Worm (Caenorhabditis elegans): Measurements from ENCODE around the gene ZK643.5.

DNA sequence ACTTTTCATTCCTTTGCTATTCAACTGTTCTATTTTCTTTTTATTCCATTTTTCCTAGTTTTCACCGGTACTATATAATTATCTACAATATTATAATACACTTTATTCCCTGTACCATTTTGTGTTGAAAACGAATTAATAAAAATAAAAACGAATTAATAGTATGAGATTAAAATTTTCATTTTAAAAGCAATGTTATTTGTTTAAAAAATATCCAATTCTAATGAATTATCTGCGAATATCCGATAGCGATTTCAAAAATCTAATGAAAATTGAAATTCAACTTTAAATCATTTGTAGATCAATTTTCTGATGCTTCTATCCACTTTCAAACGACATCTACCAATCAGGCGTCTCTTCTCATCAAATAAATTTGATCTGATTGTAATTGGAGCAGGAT lies 42.5 kb downstream of the ZK643.5 start, which contains the start of gene trxr-2:
- TF ChIP-seq fos-1 (tag; optimal IDR thresholded peaks at IDR 0.05): no peak
- no peak for TF ChIP-seq F13H6.1 (tag; optimal IDR thresholded peaks at IDR 0.05)
- no peak for TF ChIP-seq skn-1 (tag; optimal IDR thresholded peaks at IDR 0.05)
- no peak for TF ChIP-seq blmp-1 (tag; optimal IDR thresholded peaks at IDR 0.05; ENCODE audit: insufficient read depth)
- no peak for TF ChIP-seq sma-9 (GFP tag; optimal IDR thresholded peaks at IDR 0.05)
- no peak for TF ChIP-seq sma-9 (tag; optimal IDR thresholded peaks at IDR 0.05)
- TF ChIP-seq ZK546.5 (tag; optimal IDR thresholded peaks at IDR 0.05): no peak
- TF ChIP-seq unc-62 (GFP tag; optimal IDR thresholded peaks at IDR 0.05): no peak
- no peak for TF ChIP-seq nhr-11 (tag; optimal IDR thresholded peaks at IDR 0.05)
- no peak for TF ChIP-seq nhr-10 (tag; optimal IDR thresholded peaks at IDR 0.05)
- no peak for TF ChIP-seq crh-2 (tag; optimal IDR thresholded peaks at IDR 0.05)
- no peak for TF ChIP-seq elt-3 (tag; optimal IDR thresholded peaks at IDR 0.05)
- TF ChIP-seq R02D3.7 (tag; optimal IDR thresholded peaks at IDR 0.05): no peak
- TF ChIP-seq snpc-4 (tag; optimal IDR thresholded peaks at IDR 0.05): no peak
- no peak for TF ChIP-seq lin-39 (tag; optimal IDR thresholded peaks at IDR 0.05)

Data from whole organism, L2 larva.